Worm (Caenorhabditis elegans) whole organism, L4 larva: Measurements from ENCODE around the gene C35B1.5.

Experiments used
- daf-12 ChIP-seq: fragments of 150-350 bp; optimal IDR thresholded peaks from 2 replicates; lab custom pipeline; 2014; ENCODE audit warnings: missing biosample characterization, missing genetic modification reagents, missing genetic modification characterization
- daf-19 ChIP-seq: fragments of 200-800 bp; sonication (Bioruptor generic); conservative IDR thresholded peaks from 2 replicates; pipeline ENCODE4 v1.3.6; 2022; ENCODE audit warnings: missing genetic modification characterization, missing compliant biosample characterization
- fos-1 ChIP-seq: fragments of 150-350 bp; optimal IDR thresholded peaks from 2 replicates; lab custom pipeline; 2014; ENCODE audit warnings: missing biosample characterization, missing genetic modification characterization
- hmg-1.1 ChIP-seq: fragments of 200-800 bp; sonication (Bioruptor generic); IDR thresholded peaks from 2 replicates; pipeline ENCODE4 v1.3.6; 2022; ENCODE audit warnings: missing genetic modification reagents, missing genetic modification characterization, missing compliant biosample characterization
- jun-1 ChIP-seq: fragments of 150-350 bp; optimal IDR thresholded peaks from 2 replicates; lab custom pipeline; 2014; ENCODE audit warnings: missing biosample characterization, missing genetic modification reagents, missing genetic modification characterization
- mdl-1 ChIP-seq, 2 experiments: fragments of 150-350 bp in 1 of 2; sonication (generic microtip) in 1 of 2; optimal IDR thresholded peaks; 2 replicates each; lab custom pipeline; 2014 to 2017; ENCODE audit warnings: missing biosample characterization in 2 of 2, missing genetic modification characterization in 2 of 2
- mep-1 ChIP-seq: fragments of 150-350 bp; sonication (generic microtip); optimal IDR thresholded peaks from 3 replicates; lab custom pipeline; 2014; ENCODE audit warnings: missing biosample characterization, missing genetic modification characterization
- nhr-25 ChIP-seq: sonication (generic microtip); optimal IDR thresholded peaks from 2 replicates; lab custom pipeline; 2017; ENCODE audit warnings: missing genetic modification characterization, mild to moderate bottlenecking, missing compliant biosample characterization, antibody characterized with exemption, moderate library complexity, borderline replicate concordance; ENCODE audit not compliant: insufficient read depth
- nhr-77 ChIP-seq: fragments of 150-350 bp; optimal IDR thresholded peaks from 2 replicates; lab custom pipeline; 2014; ENCODE audit warnings: missing biosample characterization, missing genetic modification characterization
- pqm-1 ChIP-seq: sonication (generic microtip); optimal IDR thresholded peaks from 2 replicates; lab custom pipeline; 2017; ENCODE audit warnings: missing biosample characterization, missing genetic modification characterization
- skn-1 ChIP-seq: fragments of 150-350 bp; optimal IDR thresholded peaks from 2 replicates; lab custom pipeline; 2014; ENCODE audit warnings: missing biosample characterization, missing genetic modification characterization
- unc-39 ChIP-seq: sonication (generic microtip); optimal IDR thresholded peaks from 2 replicates; lab custom pipeline; 2017; ENCODE audit warnings: missing biosample characterization, missing genetic modification characterization
- zip-2 ChIP-seq: fragments of 150-350 bp; optimal IDR thresholded peaks from 2 replicates; lab custom pipeline; 2014; ENCODE audit warnings: missing biosample characterization, missing genetic modification characterization
- ztf-11 ChIP-seq: fragments of 150-350 bp; optimal IDR thresholded peaks from 2 replicates; lab custom pipeline; 2014; ENCODE audit warnings: missing biosample characterization, missing genetic modification characterization

DNA sequence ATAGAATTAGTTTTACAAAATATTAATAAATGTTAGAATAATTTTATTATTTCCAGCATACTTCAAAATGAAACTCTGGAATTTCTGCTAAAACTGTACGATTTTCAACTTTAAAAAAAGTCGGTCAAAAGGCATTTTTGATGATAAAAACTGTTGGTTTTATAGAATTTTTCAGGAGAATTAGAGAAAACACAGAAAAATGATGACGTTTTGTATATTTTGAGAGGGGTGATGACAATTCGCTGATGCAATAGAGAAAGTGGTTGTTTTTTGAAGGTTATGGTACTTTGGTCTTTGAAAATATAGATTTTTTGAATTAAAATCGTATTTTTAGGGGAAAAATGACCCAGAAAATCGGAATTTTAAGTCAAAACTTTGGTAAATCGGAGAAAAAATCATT lies 1.0 kb upstream of the C35B1.5 start:
- TF ChIP-seq daf-12 (tag; lab: Kevin White, UChicago) (no peak), ztf-11 (tag; lab: Kevin White, UChicago) (no peak), mep-1 (tag; lab: Kevin White, UChicago) (peak; percentile 7), pqm-1 (tag; lab: Kevin White, UChicago) (no peak), nhr-25 (tag; lab: Kevin White, UChicago) (no peak), mdl-1 (tag; optimal IDR thresholded peaks at IDR 0.05; lab: Kevin White, UChicago) (no peak), zip-2 (tag; lab: Kevin White, UChicago) (no peak), skn-1 (tag; lab: Kevin White, UChicago) (no peak), fos-1 (tag; lab: Kevin White, UChicago) (no peak), daf-19 (no peak), hmg-1.1 (GFP tag; lab: Robert Waterston, UW) (no peak), unc-39 (no peak), nhr-77 (tag; lab: Kevin White, UChicago) (peak; percentile 23), jun-1 (no peak)
